Fruit fly (Drosophila melanogaster) S2 (cell line): Measurements from ENCODE around the gene mRpL22.

Experiments
- CG8478 ChIP-seq: fragments of >200 bp; optimal IDR thresholded peaks from 2 replicates; lab custom pipeline; 2018
- CTCF ChIP-seq, 2 experiments: fragments of >200 bp; optimal IDR thresholded peaks; 2 replicates each; lab custom pipeline; 2018

- TF ChIP-seq CG8478 (lab: Kevin White, UChicago): no peak
- no peak for TF ChIP-seq CTCF (optimal IDR thresholded peaks at IDR 0.05; lab: Kevin White, UChicago)
These were observed 34.4 kb upstream of the mRpL22 start for dm6 chrX:16749324-16749723.
